Fruit fly (Drosophila melanogaster): ENCODE results near the gene CG32988.
A peak's percentile ranks its signal among the peaks of the same experiment; 100 is the strongest.

DNA sequence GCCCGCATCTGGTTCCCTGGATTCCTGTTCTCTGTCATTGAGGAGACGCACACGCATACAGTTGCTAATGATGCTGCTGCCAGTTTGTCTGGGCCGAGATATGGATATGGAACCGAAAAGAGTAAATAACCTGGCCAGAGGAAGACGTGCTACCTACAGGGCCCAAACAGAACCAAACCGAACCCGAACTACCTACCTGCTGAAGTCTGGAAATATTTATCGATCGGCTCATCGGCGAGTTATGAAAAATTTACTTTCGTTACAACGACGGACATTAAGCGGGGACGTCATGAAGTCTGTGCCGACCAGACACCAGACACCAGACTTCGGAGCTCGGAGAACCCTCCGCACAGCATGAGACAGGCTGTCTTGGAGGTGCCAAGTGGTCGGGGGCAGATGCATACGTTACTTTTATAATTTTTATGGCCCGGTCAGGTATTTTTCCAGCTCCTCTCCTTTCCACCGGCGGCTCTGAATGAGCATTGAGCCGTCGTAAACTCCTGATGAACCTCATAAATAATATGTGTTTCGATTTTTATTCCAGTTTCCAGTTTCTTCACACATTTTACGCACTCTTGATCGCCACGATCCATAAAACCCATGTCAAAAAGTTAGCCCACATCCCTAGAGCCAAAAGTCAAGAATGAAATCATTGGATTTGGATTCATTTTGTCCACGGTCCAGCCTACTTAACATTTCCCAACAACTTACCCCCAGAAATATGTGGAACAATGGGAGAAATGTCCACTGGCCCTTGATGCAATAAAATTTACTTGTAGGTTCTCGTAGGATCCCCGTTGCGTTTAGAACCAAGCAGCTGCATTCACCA, 17.7 kb upstream of the CG32988 start:
- no peak for TF ChIP-seq Oli (tag; optimal IDR thresholded peaks at IDR 0.05)
- no peak for TF ChIP-seq Hsf (GFP tag; optimal IDR thresholded peaks at IDR 0.05)
- no peak for TF ChIP-seq Drgx (GFP tag; IDR thresholded peaks at IDR 0.05)
- TF ChIP-seq Lim3 (GFP tag; IDR thresholded peaks at IDR 0.05) = no peak
- no peak for TF ChIP-seq gsb-n (tag; optimal IDR thresholded peaks at IDR 0.05)
- TF ChIP-seq CG12744 (GFP tag; optimal IDR thresholded peaks at IDR 0.05) = no peak
- TF ChIP-seq twi (tag; optimal IDR thresholded peaks at IDR 0.05) = peak; percentile 45
- no peak for TF ChIP-seq maf-S (GFP tag; optimal IDR thresholded peaks at IDR 0.05)
